Worm (Caenorhabditis elegans): ENCODE results near the gene ptp-4A2.

DNA sequence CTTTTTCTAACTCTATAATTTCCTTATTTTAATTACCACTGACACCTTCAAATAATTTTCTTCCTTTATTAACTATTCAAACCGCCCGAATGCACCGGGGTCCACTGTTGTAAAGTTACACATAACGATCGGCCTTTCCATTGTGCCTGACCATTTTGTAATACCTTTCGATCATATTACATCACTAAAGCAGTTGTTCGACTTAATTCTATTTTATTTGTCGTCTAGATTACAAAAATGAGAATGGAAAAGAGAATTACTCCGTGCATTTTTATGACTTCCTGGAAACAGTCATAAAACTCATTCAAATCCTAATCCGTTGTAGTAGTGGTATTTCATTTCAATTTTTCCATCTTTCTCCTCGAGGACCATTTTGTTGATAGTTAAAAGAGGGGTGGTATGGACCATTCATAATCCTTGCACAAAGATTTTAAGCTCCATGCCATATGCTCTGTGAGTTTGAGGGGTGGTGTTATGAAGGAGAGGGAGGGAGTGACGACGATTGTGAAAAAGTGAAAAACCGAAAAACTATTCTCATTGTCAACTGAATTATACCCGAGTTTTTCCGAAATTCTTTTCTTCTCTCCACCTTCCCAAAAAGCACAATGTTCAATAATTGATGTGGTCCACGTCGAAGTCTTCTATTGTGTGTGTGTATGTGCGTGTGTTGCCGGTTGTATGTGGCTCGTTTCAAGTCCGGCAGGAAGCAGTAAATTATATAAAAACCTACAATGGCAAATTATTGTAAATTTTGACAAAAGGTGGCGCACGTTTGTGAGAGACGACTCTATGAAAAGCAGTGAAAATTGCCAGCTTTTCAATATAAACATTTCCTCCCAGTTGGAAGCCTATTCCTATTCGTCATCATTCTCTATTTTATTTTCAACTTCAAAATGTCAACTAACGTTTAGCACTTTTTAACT lies 44.6 kb downstream of the ptp-4A2 start:
- TF ChIP-seq sptf-1 (tag; optimal IDR thresholded peaks at IDR 0.05) (no peak), swsn-7 (tag; optimal IDR thresholded peaks at IDR 0.05) (no peak), lsy-2 (tag; optimal IDR thresholded peaks at IDR 0.05) (no peak), mef-2 (tag; optimal IDR thresholded peaks at IDR 0.05) (no peak), lin-14 (GFP tag; optimal IDR thresholded peaks at IDR 0.05) (peak; percentile 8), mdl-1 (tag; optimal IDR thresholded peaks at IDR 0.05) (no peak)

Data from whole organism, L1 larva.